Fruit fly (Drosophila melanogaster) whole organism, embryonic: ENCODE results near the gene CG5376.

ENCODE experiments used
- Abd-B ChIP-seq: fragments of 200-800 bp; sonication (Bioruptor generic); optimal IDR thresholded peaks from 2 replicates; lab custom pipeline; 2018; ENCODE audit warnings: missing biosample characterization, mild to moderate bottlenecking, missing genetic modification characterization, moderate library complexity
- B-H2 ChIP-seq: fragments of 200-800 bp; sonication (Bioruptor generic); optimal IDR thresholded peaks from 2 replicates; lab custom pipeline; 2018; ENCODE audit warnings: missing biosample characterization, mild to moderate bottlenecking, missing genetic modification characterization
- BtbVII ChIP-seq: fragments of 200-800 bp; sonication (Bioruptor generic); optimal IDR thresholded peaks from 3 replicates; lab custom pipeline; 2017; ENCODE audit warnings: missing biosample characterization, mild to moderate bottlenecking, missing genetic modification characterization
- CG1024 ChIP-seq: fragments of 200-800 bp; sonication (Bioruptor generic); IDR thresholded peaks from 2 replicates; pipeline ENCODE4 v1.3.6; 2022; ENCODE audit warnings: missing biosample characterization, missing genetic modification characterization
- CG11504 ChIP-seq: fragments of 200-800 bp; sonication (Bioruptor generic); optimal IDR thresholded peaks from 3 replicates; lab custom pipeline; 2019; ENCODE audit warnings: missing biosample characterization, mild to moderate bottlenecking, missing genetic modification characterization, moderate library complexity
- CG12155 ChIP-seq: fragments of 200-800 bp; sonication (Bioruptor generic); optimal IDR thresholded peaks from 3 replicates; lab custom pipeline; 2016; ENCODE audit warnings: missing biosample characterization, missing genetic modification characterization
- CG12299 ChIP-seq: fragments of 200-800 bp; sonication (Bioruptor generic); optimal IDR thresholded peaks from 2 replicates; lab custom pipeline; 2018; ENCODE audit warnings: missing biosample characterization, mild to moderate bottlenecking, missing genetic modification characterization
- CG12659 ChIP-seq: fragments of 200-800 bp; sonication (Bioruptor generic); optimal IDR thresholded peaks from 3 replicates; lab custom pipeline; 2017; ENCODE audit warnings: mild to moderate bottlenecking, missing biosample characterization, missing genetic modification reagents, missing genetic modification characterization
- CG13775 ChIP-seq: fragments of 200-800 bp; sonication (Bioruptor generic); optimal IDR thresholded peaks from 3 replicates; lab custom pipeline; 2017; ENCODE audit warnings: missing biosample characterization, mild to moderate bottlenecking, missing genetic modification characterization
- CG1529 ChIP-seq: fragments of 200-800 bp; sonication (Bioruptor generic); optimal IDR thresholded peaks from 3 replicates; lab custom pipeline; 2018; ENCODE audit warnings: missing biosample characterization, missing genetic modification characterization
- CG17328 ChIP-seq: fragments of 200-800 bp; sonication (Bioruptor generic); IDR thresholded peaks from 2 replicates; pipeline ENCODE4 v1.3.6; 2022; ENCODE audit warnings: missing biosample characterization, missing genetic modification characterization
- CG18599 ChIP-seq: fragments of 200-800 bp; sonication (Bioruptor generic); optimal IDR thresholded peaks from 3 replicates; lab custom pipeline; 2017; ENCODE audit warnings: missing biosample characterization, missing genetic modification characterization, mild to moderate bottlenecking, moderate library complexity, missing genetic modification reagents
- CG2875 ChIP-seq: fragments of 200-800 bp; sonication (Bioruptor generic); optimal IDR thresholded peaks from 2 replicates; lab custom pipeline; 2017; ENCODE audit warnings: missing biosample characterization, mild to moderate bottlenecking, missing genetic modification characterization, missing genetic modification reagents
- CG2889 ChIP-seq: fragments of 200-800 bp; sonication (Bioruptor generic); IDR thresholded peaks from 3 replicates; pipeline ENCODE4 v1.3.6; 2022; ENCODE audit warnings: missing biosample characterization, missing genetic modification characterization
- CG31365 ChIP-seq: fragments of 200-800 bp; sonication (Bioruptor generic); optimal IDR thresholded peaks from 2 replicates; lab custom pipeline; 2018; ENCODE audit warnings: missing biosample characterization, mild to moderate bottlenecking, missing genetic modification characterization
- CG31441 ChIP-seq: fragments of 200-800 bp; sonication (Bioruptor generic); IDR thresholded peaks from 2 replicates; pipeline ENCODE4 v1.3.6; 2022; ENCODE audit warnings: missing biosample characterization, missing genetic modification characterization
- CG42726 ChIP-seq: fragments of 200-800 bp; sonication (Bioruptor generic); IDR thresholded peaks from 2 replicates; pipeline ENCODE4 v1.3.6; 2022; ENCODE audit warnings: missing biosample characterization, missing genetic modification characterization; ENCODE audit not compliant: partially characterized antibody
- CG7839 ChIP-seq: fragments of 200-800 bp; sonication (Bioruptor generic); optimal IDR thresholded peaks from 3 replicates; lab custom pipeline; 2018; ENCODE audit warnings: missing biosample characterization, mild to moderate bottlenecking, missing genetic modification characterization, moderate library complexity
- CG8924 ChIP-seq: fragments of 200-800 bp; optimal IDR thresholded peaks from 3 replicates; lab custom pipeline; 2019; ENCODE audit warnings: missing biosample characterization, mild to moderate bottlenecking, missing genetic modification characterization, moderate library complexity
- CTCF ChIP-seq: fragments of 200-800 bp; sonication (Bioruptor generic); optimal IDR thresholded peaks from 2 replicates; lab custom pipeline; 2017; ENCODE audit warnings: missing biosample characterization, mild to moderate bottlenecking, missing genetic modification characterization, moderate library complexity
- Dip3 ChIP-seq: fragments of 200-800 bp; sonication (Bioruptor generic); optimal IDR thresholded peaks from 3 replicates; lab custom pipeline; 2016; ENCODE audit warnings: missing biosample characterization, missing genetic modification characterization
- Drgx ChIP-seq: fragments of 200-800 bp; sonication (Bioruptor generic); IDR thresholded peaks from 2 replicates; pipeline ENCODE4 v1.3.6; 2022; ENCODE audit warnings: missing biosample characterization, missing genetic modification characterization
- Fer2 ChIP-seq: fragments of 200-800 bp; sonication (Bioruptor generic); optimal IDR thresholded peaks from 2 replicates; lab custom pipeline; 2018; ENCODE audit warnings: missing biosample characterization, mild to moderate bottlenecking, missing genetic modification characterization, moderate library complexity
- Gug ChIP-seq: fragments of 200-800 bp; sonication (Bioruptor generic); IDR thresholded peaks from 4 replicates; pipeline ENCODE4 v1.3.6; 2022; ENCODE audit warnings: missing biosample characterization, missing genetic modification characterization
- Hey ChIP-seq: fragments of 200-800 bp; sonication (Bioruptor generic); optimal IDR thresholded peaks from 3 replicates; lab custom pipeline; 2018; ENCODE audit warnings: missing biosample characterization, mild to moderate bottlenecking, missing genetic modification characterization
- HmgD ChIP-seq: fragments of 200-800 bp; sonication (Bioruptor generic); optimal IDR thresholded peaks from 3 replicates; lab custom pipeline; 2016; ENCODE audit warnings: missing biosample characterization, missing genetic modification characterization
- Hmr ChIP-seq: fragments of 200-800 bp; sonication (Bioruptor generic); optimal IDR thresholded peaks from 3 replicates; lab custom pipeline; 2017; ENCODE audit warnings: mild to moderate bottlenecking, missing biosample characterization, missing genetic modification reagents, missing genetic modification characterization
- Hmx ChIP-seq: fragments of 200-800 bp; sonication (Bioruptor generic); optimal IDR thresholded peaks from 2 replicates; lab custom pipeline; 2016; ENCODE audit warnings: missing biosample characterization, missing genetic modification characterization
- MTF-1 ChIP-seq: fragments of 200-800 bp; sonication (Bioruptor generic); optimal IDR thresholded peaks from 2 replicates; lab custom pipeline; 2018; ENCODE audit warnings: missing biosample characterization, mild to moderate bottlenecking, missing genetic modification characterization, borderline replicate concordance
- NFAT ChIP-seq: fragments of 200-800 bp; sonication (Bioruptor generic); IDR thresholded peaks from 2 replicates; pipeline ENCODE4 v1.3.6; 2022; ENCODE audit warnings: missing biosample characterization, missing genetic modification characterization
- Optix ChIP-seq: fragments of 200-800 bp; sonication (Bioruptor generic); IDR thresholded peaks from 3 replicates; pipeline ENCODE4 v1.3.6; 2022; ENCODE audit warnings: missing biosample characterization, missing genetic modification characterization
- Scr ChIP-seq: fragments of 200-800 bp; sonication (Bioruptor generic); IDR thresholded peaks from 2 replicates; pipeline ENCODE4 v1.3.6; 2022; ENCODE audit warnings: missing biosample characterization, missing genetic modification characterization; ENCODE audit not compliant: partially characterized antibody
- Sry-β ChIP-seq: fragments of 200-800 bp; sonication (Bioruptor generic); optimal IDR thresholded peaks from 2 replicates; lab custom pipeline; 2018; ENCODE audit warnings: missing biosample characterization, mild to moderate bottlenecking, missing genetic modification characterization, moderate library complexity
- Xrp1 ChIP-seq: fragments of 200-800 bp; sonication (Bioruptor generic); IDR thresholded peaks from 2 replicates; pipeline ENCODE4 v1.3.6; 2022; ENCODE audit warnings: missing biosample characterization, missing genetic modification characterization
- ase ChIP-seq: fragments of 200-800 bp; sonication (Bioruptor generic); IDR thresholded peaks from 3 replicates; pipeline ENCODE4 v1.3.6; 2022; ENCODE audit warnings: missing biosample characterization, missing genetic modification characterization
- chinmo ChIP-seq: fragments of 200-800 bp; sonication (Bioruptor generic); IDR thresholded peaks from 4 replicates; pipeline ENCODE4 v1.3.6; 2022; ENCODE audit warnings: missing biosample characterization, missing genetic modification characterization; ENCODE audit not compliant: partially characterized antibody
- crp ChIP-seq, 2 experiments: fragments of 200-800 bp; sonication (Bioruptor generic); optimal IDR thresholded peaks; 2 replicates in 1 of 2; 3 replicates in 1 of 2; lab custom pipeline; 2017; ENCODE audit warnings: missing biosample characterization in 2 of 2, missing genetic modification characterization in 2 of 2, mild to moderate bottlenecking in 1 of 2, moderate library complexity in 1 of 2
- da ChIP-seq: fragments of 200-800 bp; sonication (Bioruptor generic); optimal IDR thresholded peaks from 2 replicates; lab custom pipeline; 2016; ENCODE audit warnings: missing biosample characterization, missing genetic modification characterization
- hkb ChIP-seq, 2 experiments: fragments of 200-800 bp in 1 of 2; fragments of >200 bp in 1 of 2; sonication (Bioruptor generic) in 1 of 2; IDR thresholded peaks in 1 of 2; optimal IDR thresholded peaks in 1 of 2; 2 replicates each; pipeline versions ENCODE4 v1.3.6 to Lab custom; 2017 to 2022; ENCODE audit warnings: missing biosample characterization in 1 of 2, missing genetic modification characterization in 1 of 2
- mld ChIP-seq: fragments of 200-800 bp; sonication (Bioruptor generic); IDR thresholded peaks from 3 replicates; pipeline ENCODE4 v1.3.6; 2022; ENCODE audit warnings: missing biosample characterization, missing genetic modification characterization; ENCODE audit not compliant: partially characterized antibody
- nerfin-1 ChIP-seq: fragments of 200-800 bp; sonication (Bioruptor generic); optimal IDR thresholded peaks from 3 replicates; lab custom pipeline; 2019; ENCODE audit warnings: missing biosample characterization, mild to moderate bottlenecking, missing genetic modification characterization, moderate library complexity
- peb ChIP-seq: fragments of 200-800 bp; sonication (Bioruptor generic); IDR thresholded peaks from 2 replicates; pipeline ENCODE4 v1.3.6; 2022; ENCODE audit warnings: missing biosample characterization, missing genetic modification characterization
- pnt ChIP-seq: fragments of 200-800 bp; sonication (Bioruptor generic); optimal IDR thresholded peaks from 3 replicates; lab custom pipeline; 2016; ENCODE audit warnings: missing biosample characterization, missing genetic modification characterization
- row ChIP-seq: fragments of 200-800 bp; sonication (Bioruptor generic); IDR thresholded peaks from 3 replicates; pipeline ENCODE4 v1.3.6; 2022; ENCODE audit warnings: missing biosample characterization, missing genetic modification characterization
- salm ChIP-seq: fragments of 200-800 bp; sonication (Bioruptor generic); optimal IDR thresholded peaks from 2 replicates; lab custom pipeline; 2018; ENCODE audit warnings: missing biosample characterization, mild to moderate bottlenecking, missing genetic modification characterization
- slbo ChIP-seq: fragments of 200-800 bp; sonication (Bioruptor generic); IDR thresholded peaks from 2 replicates; pipeline ENCODE4 v1.3.6; 2022; ENCODE audit warnings: missing biosample characterization, missing genetic modification characterization
- slou ChIP-seq: fragments of 200-800 bp; sonication (Bioruptor generic); optimal IDR thresholded peaks from 3 replicates; lab custom pipeline; 2016; ENCODE audit warnings: missing biosample characterization, missing genetic modification characterization
- sug ChIP-seq: fragments of 200-800 bp; optimal IDR thresholded peaks from 2 replicates; lab custom pipeline; 2019; ENCODE audit warnings: missing biosample characterization, mild to moderate bottlenecking, missing genetic modification characterization, moderate library complexity
- trh ChIP-seq: fragments of 200-800 bp; sonication (Bioruptor generic); optimal IDR thresholded peaks from 2 replicates; lab custom pipeline; 2016; ENCODE audit warnings: missing biosample characterization, missing genetic modification characterization

CG5376 gene

dm6 chr3R:22447195-22447873 lies 41.4 kb downstream of the CG5376 start, which contains the start of gene CG34288 (continued):
- no peak for TF ChIP-seq nerfin-1 (tag; lab: Kevin White, UChicago)
- TF ChIP-seq CG2875, result no peak
- TF ChIP-seq CG1529 (GFP tag; lab: Kevin White, UChicago), result no peak
- TF ChIP-seq MTF-1 (GFP tag; lab: Kevin White, UChicago), result no peak
- no peak for TF ChIP-seq HmgD
- TF ChIP-seq CG2889, result no peak
- TF ChIP-seq CG31441, result no peak
- no peak for TF ChIP-seq CG31365 (tag; lab: Kevin White, UChicago)
- TF ChIP-seq CG11504, result no peak
- TF ChIP-seq CG1024 (GFP tag; lab: Robert Waterston, UW), result no peak
- TF ChIP-seq Scr (GFP tag; lab: Robert Waterston, UW), result peak; percentile 26; the same call in 1 of the 2 replicates
- peak; percentile 73 for TF ChIP-seq NFAT (GFP tag; lab: Robert Waterston, UW)
- TF ChIP-seq crp (GFP tag; optimal IDR thresholded peaks at IDR 0.05; lab: Kevin White, UChicago), result no peak
- no peak for TF ChIP-seq hkb (optimal IDR thresholded peaks at IDR 0.05; lab: Kevin White, UChicago)
- no peak for TF ChIP-seq hkb (GFP tag; IDR thresholded peaks at IDR 0.05; lab: Robert Waterston, UW)
- TF ChIP-seq CG12299 (tag; lab: Kevin White, UChicago), result no peak
- TF ChIP-seq CG42726 (GFP tag; lab: Robert Waterston, UW), result no peak
- TF ChIP-seq Xrp1, result peak; percentile 41; the same call in 1 of the 2 replicates
- TF ChIP-seq pnt (GFP tag; lab: Kevin White, UChicago), result no peak
- TF ChIP-seq Fer2, result no peak
- TF ChIP-seq CG8924 (tag; lab: Kevin White, UChicago), result no peak
- TF ChIP-seq salm (tag; lab: Kevin White, UChicago), result no peak
- no peak for TF ChIP-seq CTCF
- TF ChIP-seq Hey, result peak; percentile 11
- TF ChIP-seq Optix (GFP tag; lab: Robert Waterston, UW), result 0 out of 3 replicates have a peak, but pooled peaks have one; percentile 29
- TF ChIP-seq CG18599 (GFP tag; lab: Kevin White, UChicago), result peak; percentile 66
- no peak for TF ChIP-seq BtbVII (GFP tag; lab: Kevin White, UChicago)
- TF ChIP-seq peb (GFP tag; lab: Robert Waterston, UW), result no peak
- TF ChIP-seq CG13775 (GFP tag; lab: Kevin White, UChicago), result no peak
- TF ChIP-seq mld (GFP tag; lab: Robert Waterston, UW), result no peak
- peak; percentile 89 for TF ChIP-seq sug
- TF ChIP-seq Dip3 (GFP tag; lab: Kevin White, UChicago), result no peak
- peak; percentile 82 for TF ChIP-seq slbo (GFP tag; lab: Robert Waterston, UW)
- TF ChIP-seq Drgx (GFP tag; lab: Robert Waterston, UW), result no peak; the same call in 1 of the 2 replicates
- TF ChIP-seq Abd-B (GFP tag; lab: Kevin White, UChicago), result no peak
- no peak for TF ChIP-seq chinmo
- TF ChIP-seq CG7839 (tag; lab: Kevin White, UChicago), result peak; percentile 11
- peak; percentile 93 for TF ChIP-seq row (GFP tag; lab: Robert Waterston, UW)
- TF ChIP-seq Gug, result no peak; the same call in 2 of the 4 replicates
- TF ChIP-seq CG12659 (GFP tag; lab: Kevin White, UChicago), result no peak
- peak; percentile 14; the same call in 1 of the 3 replicates for TF ChIP-seq ase (GFP tag; lab: Robert Waterston, UW)
- peak; percentile 42; the same call in 1 of the 2 replicates for TF ChIP-seq CG17328
- peak; percentile 2 for TF ChIP-seq CG12155 (GFP tag; lab: Kevin White, UChicago)
- no peak for TF ChIP-seq slou (GFP tag; lab: Kevin White, UChicago)
- no peak for TF ChIP-seq Sry-β (GFP tag; lab: Kevin White, UChicago)
- TF ChIP-seq Hmr (GFP tag; lab: Kevin White, UChicago), result no peak
- TF ChIP-seq trh (GFP tag; lab: Kevin White, UChicago), result no peak
- TF ChIP-seq Hmx (GFP tag; lab: Kevin White, UChicago), result no peak
- TF ChIP-seq da (GFP tag; lab: Kevin White, UChicago), result no peak
- no peak for TF ChIP-seq B-H2 (GFP tag; lab: Kevin White, UChicago)
